Worm (Caenorhabditis elegans) whole organism, L2 larva: Measurements from ENCODE around the gene cha-1.

Source experiments
- alr-1 ChIP-seq: fragments of 150-350 bp; optimal IDR thresholded peaks from 2 replicates; lab custom pipeline; 2014; ENCODE audit warnings: missing biosample characterization, missing genetic modification characterization
- snpc-4 ChIP-seq: fragments of 150-350 bp; optimal IDR thresholded peaks from 2 replicates; lab custom pipeline; 2014; ENCODE audit warnings: missing biosample characterization, missing genetic modification characterization

ce11 chrIV:3628896-3629641 is 4.6 kb upstream of the cha-1 start:
- TF ChIP-seq snpc-4 (tag; lab: Kevin White, UChicago) (no peak), alr-1 (no peak)
